Fruit fly (Drosophila melanogaster): ENCODE measurements around the gene CG7342.
A peak's percentile ranks its signal among the peaks of the same experiment; 100 is the strongest.

Gene CG7342

dm6 chr3R:19602996-19603395, at the start of gene CG7342:
Gene CG7342 (plus strand): TSS chr3R:19603375.
- TF ChIP-seq CG14711 (tag; optimal IDR thresholded peaks at IDR 0.05) (no peak), cnc (optimal IDR thresholded peaks at IDR 0.05) (no peak), ovo (GFP tag; optimal IDR thresholded peaks at IDR 0.05) (no peak), cic (GFP tag; optimal IDR thresholded peaks at IDR 0.05) (no peak), CG7101 (tag; optimal IDR thresholded peaks at IDR 0.05) (no peak), kay (GFP tag; ENCODE audit: borderline replicate concordance) (no peak), pad (GFP tag; optimal IDR thresholded peaks at IDR 0.05) (no peak), Crg-1 (GFP tag; optimal IDR thresholded peaks at IDR 0.05) (no peak), Clk (GFP tag; optimal IDR thresholded peaks at IDR 0.05) (no peak), CG12768 (GFP tag; optimal IDR thresholded peaks at IDR 0.05) (no peak), Hr96 (GFP tag; optimal IDR thresholded peaks at IDR 0.05) (no peak), toe (GFP tag; optimal IDR thresholded peaks at IDR 0.05) (no peak), tj (GFP tag; optimal IDR thresholded peaks at IDR 0.05) (no peak), CG5204 (GFP tag; optimal IDR thresholded peaks at IDR 0.05) (no peak), CG33017 (tag; optimal IDR thresholded peaks at IDR 0.05) (no peak), CG1620 (GFP tag; optimal IDR thresholded peaks at IDR 0.05) (no peak)

- TF ChIP-seq CG7101 (tag; optimal IDR thresholded peaks at IDR 0.05) = no peak
- TF ChIP-seq kay (GFP tag; ENCODE audit: borderline replicate concordance) = peak; percentile 31
Measured at dm6 chr3R:19568736-19569135, 34.4 kb upstream of the CG7342 start.

dm6 chr3R:19569139-19569538, 34.0 kb upstream of the CG7342 start:
- TF ChIP-seq CG14711 (tag; optimal IDR thresholded peaks at IDR 0.05) (no peak), CG1620 (GFP tag; optimal IDR thresholded peaks at IDR 0.05) (no peak), CG11617 (GFP tag; optimal IDR thresholded peaks at IDR 0.05) (no peak), CG33017 (tag; optimal IDR thresholded peaks at IDR 0.05) (no peak), pad (GFP tag; optimal IDR thresholded peaks at IDR 0.05) (no peak), CG12768 (GFP tag; optimal IDR thresholded peaks at IDR 0.05) (no peak), cic (GFP tag; optimal IDR thresholded peaks at IDR 0.05) (no peak), CG5204 (GFP tag; optimal IDR thresholded peaks at IDR 0.05) (no peak)

- TF ChIP-seq ovo (GFP tag; optimal IDR thresholded peaks at IDR 0.05) (no peak), tj (GFP tag; optimal IDR thresholded peaks at IDR 0.05) (peak; percentile 68)
Measured at dm6 chr3R:19569654-19570053, 33.5 kb upstream of the CG7342 start.

dm6 chr3R:19571195-19571594, 32.0 kb upstream of the CG7342 start:
- peak; percentile 18 for TF ChIP-seq CG7101 (tag; optimal IDR thresholded peaks at IDR 0.05)
- TF ChIP-seq CG11617 (GFP tag; optimal IDR thresholded peaks at IDR 0.05) = no peak
- no peak for TF ChIP-seq tj (GFP tag; optimal IDR thresholded peaks at IDR 0.05)
- no peak for TF ChIP-seq Clk (GFP tag; optimal IDR thresholded peaks at IDR 0.05)
- TF ChIP-seq CG1620 (GFP tag; optimal IDR thresholded peaks at IDR 0.05) = no peak
- TF ChIP-seq CG33017 (tag; optimal IDR thresholded peaks at IDR 0.05) = peak; percentile 34
- peak; percentile 24 for TF ChIP-seq CG5204 (GFP tag; optimal IDR thresholded peaks at IDR 0.05)
- TF ChIP-seq toe (GFP tag; optimal IDR thresholded peaks at IDR 0.05) = no peak
- TF ChIP-seq CG7045 (GFP tag; optimal IDR thresholded peaks at IDR 0.05) = no peak
- TF ChIP-seq cnc (optimal IDR thresholded peaks at IDR 0.05) = no peak
- no peak for TF ChIP-seq CG12768 (GFP tag; optimal IDR thresholded peaks at IDR 0.05)
- TF ChIP-seq pad (GFP tag; optimal IDR thresholded peaks at IDR 0.05) = no peak
- TF ChIP-seq CG14711 (tag; optimal IDR thresholded peaks at IDR 0.05) = no peak
- TF ChIP-seq kay (GFP tag; ENCODE audit: borderline replicate concordance) = no peak
- TF ChIP-seq Crg-1 (GFP tag; optimal IDR thresholded peaks at IDR 0.05) = no peak

dm6 chr3R:19571938-19572337, 31.2 kb upstream of the CG7342 start:
- TF ChIP-seq tj (GFP tag; optimal IDR thresholded peaks at IDR 0.05) = peak; percentile 88
- TF ChIP-seq kay (GFP tag; ENCODE audit: borderline replicate concordance) = no peak
- TF ChIP-seq ovo (GFP tag; optimal IDR thresholded peaks at IDR 0.05) = no peak

- no peak for TF ChIP-seq CG7045 (GFP tag; optimal IDR thresholded peaks at IDR 0.05)
- TF ChIP-seq Clk (GFP tag; optimal IDR thresholded peaks at IDR 0.05) = no peak
- no peak for TF ChIP-seq Hr96 (GFP tag; optimal IDR thresholded peaks at IDR 0.05)
- TF ChIP-seq ovo (GFP tag; optimal IDR thresholded peaks at IDR 0.05) = no peak
- no peak for TF ChIP-seq CG7101 (tag; optimal IDR thresholded peaks at IDR 0.05)
- TF ChIP-seq CG5204 (GFP tag; optimal IDR thresholded peaks at IDR 0.05) = no peak
- TF ChIP-seq toe (GFP tag; optimal IDR thresholded peaks at IDR 0.05) = no peak
- TF ChIP-seq Crg-1 (GFP tag; optimal IDR thresholded peaks at IDR 0.05) = no peak
- no peak for TF ChIP-seq CG14711 (tag; optimal IDR thresholded peaks at IDR 0.05)
- TF ChIP-seq cic (GFP tag; optimal IDR thresholded peaks at IDR 0.05) = no peak
- TF ChIP-seq bab1 (GFP tag; optimal IDR thresholded peaks at IDR 0.05) = no peak
- TF ChIP-seq CG1620 (GFP tag; optimal IDR thresholded peaks at IDR 0.05) = no peak
- no peak for TF ChIP-seq pad (GFP tag; optimal IDR thresholded peaks at IDR 0.05)
- no peak for TF ChIP-seq Mnt (GFP tag; optimal IDR thresholded peaks at IDR 0.05)
- TF ChIP-seq tj (GFP tag; optimal IDR thresholded peaks at IDR 0.05) = no peak
- TF ChIP-seq cnc (optimal IDR thresholded peaks at IDR 0.05) = no peak
- no peak for TF ChIP-seq CG12768 (GFP tag; optimal IDR thresholded peaks at IDR 0.05)
- no peak for TF ChIP-seq CG11617 (GFP tag; optimal IDR thresholded peaks at IDR 0.05)
- no peak for TF ChIP-seq CG33017 (tag; optimal IDR thresholded peaks at IDR 0.05)
- no peak for TF ChIP-seq kay (GFP tag; ENCODE audit: borderline replicate concordance)
Measured at dm6 chr3R:19581829-19582228, 21.3 kb upstream of the CG7342 start.

All from whole organism, adult.